Worm (Caenorhabditis elegans): Measurements from ENCODE around the gene phy-2.

The phy-2 gene

ce11 chrIV:12202000-12202399, 13.8 kb downstream of the phy-2 start:
- TF ChIP-seq klf-2 (GFP tag; conservative IDR thresholded peaks at IDR 0.05) (no peak), flt-1 (GFP tag; IDR thresholded peaks at IDR 0.05) (no peak), ref-1 (GFP tag; conservative IDR thresholded peaks at IDR 0.05) (no peak)

ce11 chrIV:12200812-12201211, 15.0 kb downstream of the phy-2 start:
- TF ChIP-seq ztf-23 (GFP tag; IDR thresholded peaks at IDR 0.05) (no peak), ztf-29 (GFP tag; IDR thresholded peaks at IDR 0.05) (no peak), klf-2 (GFP tag; conservative IDR thresholded peaks at IDR 0.05) (no peak), flt-1 (GFP tag; IDR thresholded peaks at IDR 0.05) (no peak), ref-1 (GFP tag; conservative IDR thresholded peaks at IDR 0.05) (no peak), med-1 (GFP tag; optimal IDR thresholded peaks at IDR 0.05; ENCODE audit: insufficient read depth) (no peak), cog-1 (tag; optimal IDR thresholded peaks at IDR 0.05) (no peak), T22C8.4 (GFP tag; IDR thresholded peaks at IDR 0.05) (no peak), tab-1 (GFP tag; IDR thresholded peaks at IDR 0.05) (no peak)

- no peak for TF ChIP-seq cog-1 (tag; optimal IDR thresholded peaks at IDR 0.05)
- no peak for TF ChIP-seq T22C8.4 (GFP tag; IDR thresholded peaks at IDR 0.05)
- TF ChIP-seq flt-1 (GFP tag; IDR thresholded peaks at IDR 0.05), result no peak
- TF ChIP-seq ref-1 (GFP tag; conservative IDR thresholded peaks at IDR 0.05), result no peak
- no peak for TF ChIP-seq ztf-29 (GFP tag; IDR thresholded peaks at IDR 0.05)
- TF ChIP-seq ztf-23 (GFP tag; IDR thresholded peaks at IDR 0.05), result no peak
- no peak for TF ChIP-seq klf-2 (GFP tag; conservative IDR thresholded peaks at IDR 0.05)
- TF ChIP-seq med-1 (GFP tag; optimal IDR thresholded peaks at IDR 0.05; ENCODE audit: insufficient read depth), result no peak
- TF ChIP-seq tab-1 (GFP tag; IDR thresholded peaks at IDR 0.05), result no peak
Observed at ce11 chrIV:12199538-12200158, 16.1 kb downstream of the phy-2 start.

ce11 chrIV:12198816-12199215, 17.0 kb downstream of the phy-2 start:
- TF ChIP-seq klf-2 (GFP tag; conservative IDR thresholded peaks at IDR 0.05) (no peak), T22C8.4 (GFP tag; IDR thresholded peaks at IDR 0.05) (no peak), tab-1 (GFP tag; IDR thresholded peaks at IDR 0.05) (no peak), ztf-29 (GFP tag; IDR thresholded peaks at IDR 0.05) (no peak), ztf-23 (GFP tag; IDR thresholded peaks at IDR 0.05) (no peak), cog-1 (tag; optimal IDR thresholded peaks at IDR 0.05) (no peak), ref-1 (GFP tag; conservative IDR thresholded peaks at IDR 0.05) (no peak), med-1 (GFP tag; optimal IDR thresholded peaks at IDR 0.05; ENCODE audit: insufficient read depth) (no peak), flt-1 (GFP tag; IDR thresholded peaks at IDR 0.05) (no peak)

- no peak for TF ChIP-seq flt-1 (GFP tag; IDR thresholded peaks at IDR 0.05)
- TF ChIP-seq tab-1 (GFP tag; IDR thresholded peaks at IDR 0.05), result no peak
- no peak for TF ChIP-seq med-1 (GFP tag; optimal IDR thresholded peaks at IDR 0.05; ENCODE audit: insufficient read depth)
- TF ChIP-seq ztf-23 (GFP tag; IDR thresholded peaks at IDR 0.05), result no peak
- no peak for TF ChIP-seq T22C8.4 (GFP tag; IDR thresholded peaks at IDR 0.05)
- no peak for TF ChIP-seq ztf-29 (GFP tag; IDR thresholded peaks at IDR 0.05)
- no peak for TF ChIP-seq ref-1 (GFP tag; conservative IDR thresholded peaks at IDR 0.05)
- TF ChIP-seq klf-2 (GFP tag; conservative IDR thresholded peaks at IDR 0.05), result no peak
- no peak for TF ChIP-seq cog-1 (tag; optimal IDR thresholded peaks at IDR 0.05)
Observed at ce11 chrIV:12197679-12198078, 18.1 kb downstream of the phy-2 start.

- TF ChIP-seq tab-1 (GFP tag; IDR thresholded peaks at IDR 0.05) (no peak), ref-1 (GFP tag; conservative IDR thresholded peaks at IDR 0.05) (no peak), klf-2 (GFP tag; conservative IDR thresholded peaks at IDR 0.05) (no peak), T22C8.4 (GFP tag; IDR thresholded peaks at IDR 0.05) (no peak), flt-1 (GFP tag; IDR thresholded peaks at IDR 0.05) (no peak), ztf-29 (GFP tag; IDR thresholded peaks at IDR 0.05) (no peak)
Observed at ce11 chrIV:12196608-12197007, 19.2 kb downstream of the phy-2 start.

- no peak for TF ChIP-seq T22C8.4 (GFP tag; IDR thresholded peaks at IDR 0.05)
- no peak for TF ChIP-seq cog-1 (tag; optimal IDR thresholded peaks at IDR 0.05)
- TF ChIP-seq med-1 (GFP tag; optimal IDR thresholded peaks at IDR 0.05; ENCODE audit: insufficient read depth), result no peak
- no peak for TF ChIP-seq ztf-29 (GFP tag; IDR thresholded peaks at IDR 0.05)
- TF ChIP-seq tab-1 (GFP tag; IDR thresholded peaks at IDR 0.05), result no peak
- TF ChIP-seq flt-1 (GFP tag; IDR thresholded peaks at IDR 0.05), result no peak
- TF ChIP-seq ztf-23 (GFP tag; IDR thresholded peaks at IDR 0.05), result no peak
- TF ChIP-seq ref-1 (GFP tag; conservative IDR thresholded peaks at IDR 0.05), result no peak
- no peak for TF ChIP-seq klf-2 (GFP tag; conservative IDR thresholded peaks at IDR 0.05)
Observed at ce11 chrIV:12194668-12195067, 21.1 kb downstream of the phy-2 start.

ce11 chrIV:12193338-12193737, 22.4 kb downstream of the phy-2 start:
- TF ChIP-seq T22C8.4 (GFP tag; IDR thresholded peaks at IDR 0.05), result no peak
- TF ChIP-seq klf-2 (GFP tag; conservative IDR thresholded peaks at IDR 0.05), result no peak
- no peak for TF ChIP-seq tab-1 (GFP tag; IDR thresholded peaks at IDR 0.05)
- no peak for TF ChIP-seq med-1 (GFP tag; optimal IDR thresholded peaks at IDR 0.05; ENCODE audit: insufficient read depth)
- no peak for TF ChIP-seq flt-1 (GFP tag; IDR thresholded peaks at IDR 0.05)
- no peak for TF ChIP-seq cog-1 (tag; optimal IDR thresholded peaks at IDR 0.05)
- no peak for TF ChIP-seq ztf-29 (GFP tag; IDR thresholded peaks at IDR 0.05)
- no peak for TF ChIP-seq ref-1 (GFP tag; conservative IDR thresholded peaks at IDR 0.05)
- TF ChIP-seq ztf-23 (GFP tag; IDR thresholded peaks at IDR 0.05), result no peak

ce11 chrIV:12192104-12192763, 23.6 kb downstream of the phy-2 start:
- TF ChIP-seq med-1 (GFP tag; optimal IDR thresholded peaks at IDR 0.05; ENCODE audit: insufficient read depth) (no peak), ztf-29 (GFP tag; IDR thresholded peaks at IDR 0.05) (no peak), T22C8.4 (GFP tag; IDR thresholded peaks at IDR 0.05) (no peak), flt-1 (GFP tag; IDR thresholded peaks at IDR 0.05) (no peak), tab-1 (GFP tag; IDR thresholded peaks at IDR 0.05) (no peak), ztf-23 (GFP tag; IDR thresholded peaks at IDR 0.05) (no peak), klf-2 (GFP tag; conservative IDR thresholded peaks at IDR 0.05) (no peak), ref-1 (GFP tag; conservative IDR thresholded peaks at IDR 0.05) (no peak), cog-1 (tag; optimal IDR thresholded peaks at IDR 0.05) (no peak)
